Worm (Caenorhabditis elegans) whole organism, L4 larva: ENCODE measurements around the gene Y51B9A.9.

Experiments used
- F44E2.7 ChIP-seq: fragments of 200-800 bp; sonication (Bioruptor generic); IDR thresholded peaks from 2 replicates; pipeline ENCODE4 v2.1.2; 2022; ENCODE audit warnings: missing genetic modification characterization, missing compliant biosample characterization
- F49E8.2 ChIP-seq: sonication (generic microtip); optimal IDR thresholded peaks from 2 replicates; lab custom pipeline; 2016; ENCODE audit warnings: missing compliant biosample characterization, mild to moderate bottlenecking, missing genetic modification characterization, borderline replicate concordance
- R02D3.7 ChIP-seq: fragments of 150-350 bp; sonication (generic microtip); optimal IDR thresholded peaks from 3 replicates; lab custom pipeline; 2014; ENCODE audit warnings: missing biosample characterization, missing genetic modification characterization
- T20F7.1 ChIP-seq: fragments of 200-800 bp; sonication (Bioruptor generic); optimal IDR thresholded peaks from 2 replicates; lab custom pipeline; 2018; ENCODE audit warnings: mild to moderate bottlenecking, missing genetic modification characterization, missing compliant biosample characterization
- Y105C5A.15 ChIP-seq: fragments of 200-800 bp; sonication (Bioruptor generic); IDR thresholded peaks from 2 replicates; pipeline ENCODE4 v1.3.6; 2022; ENCODE audit warnings: missing genetic modification characterization, missing compliant biosample characterization
- Y5F2A.4 ChIP-seq: fragments of 200-800 bp; sonication (Bioruptor generic); optimal IDR thresholded peaks from 2 replicates; lab custom pipeline; 2018; ENCODE audit warnings: mild to moderate bottlenecking, missing genetic modification characterization, missing compliant biosample characterization
- ZK546.5 ChIP-seq, 2 experiments: sonication (generic microtip); optimal IDR thresholded peaks; 2 replicates each; lab custom pipeline; 2017; ENCODE audit warnings: missing biosample characterization in 2 of 2, missing genetic modification characterization in 2 of 2
- aly-2 ChIP-seq: sonication (generic microtip); optimal IDR thresholded peaks from 2 replicates; lab custom pipeline; 2018; ENCODE audit warnings: missing biosample characterization, missing genetic modification characterization
- attf-4 ChIP-seq: sonication (generic microtip); optimal IDR thresholded peaks from 3 replicates; lab custom pipeline; 2017; ENCODE audit warnings: missing biosample characterization, missing genetic modification characterization
- ceh-20 ChIP-seq: fragments of 200-800 bp; sonication (Bioruptor generic); IDR thresholded peaks from 2 replicates; pipeline ENCODE4 v1.3.6; 2022; ENCODE audit warnings: missing genetic modification reagents, missing genetic modification characterization, missing compliant biosample characterization
- ceh-32 ChIP-seq: sonication (generic microtip); optimal IDR thresholded peaks from 2 replicates; lab custom pipeline; 2016; ENCODE audit warnings: mild to moderate bottlenecking, missing genetic modification characterization, missing compliant biosample characterization; ENCODE audit not compliant: poor library complexity
- ceh-44 ChIP-seq: fragments of 200-800 bp; sonication (Bioruptor generic); IDR thresholded peaks from 2 replicates; pipeline ENCODE4 v1.3.6; 2022; ENCODE audit warnings: missing genetic modification reagents, missing genetic modification characterization, missing compliant biosample characterization
- ceh-62 ChIP-seq: sonication (generic microtip); optimal IDR thresholded peaks from 2 replicates; lab custom pipeline; 2017; ENCODE audit warnings: missing biosample characterization, missing genetic modification characterization
- daf-19 ChIP-seq: fragments of 200-800 bp; sonication (Bioruptor generic); conservative IDR thresholded peaks from 2 replicates; pipeline ENCODE4 v1.3.6; 2022; ENCODE audit warnings: missing genetic modification characterization, missing compliant biosample characterization
- dmd-6 ChIP-seq: fragments of 200-800 bp; sonication (Bioruptor generic); IDR thresholded peaks from 2 replicates; pipeline ENCODE4 v1.3.6; 2022; ENCODE audit warnings: missing genetic modification reagents, missing genetic modification characterization, missing compliant biosample characterization
- dmd-8 ChIP-seq: fragments of 200-800 bp; sonication (Bioruptor generic); IDR thresholded peaks from 2 replicates; pipeline ENCODE4 v1.3.6; 2022; ENCODE audit warnings: missing genetic modification characterization, missing compliant biosample characterization
- dve-1 ChIP-seq: sonication (generic microtip); optimal IDR thresholded peaks from 2 replicates; lab custom pipeline; 2017; ENCODE audit warnings: antibody characterized with exemption, mild to moderate bottlenecking, missing genetic modification characterization, missing compliant biosample characterization; ENCODE audit not compliant: insufficient read depth
- fkh-10 ChIP-seq: fragments of 150-350 bp; optimal IDR thresholded peaks from 2 replicates; lab custom pipeline; 2014; ENCODE audit warnings: missing biosample characterization, missing genetic modification reagents, missing genetic modification characterization
- hif-1 ChIP-seq, 2 experiments: sonication (generic microtip); optimal IDR thresholded peaks; 2 replicates each; lab custom pipeline; 2016 to 2017; ENCODE audit warnings: missing compliant biosample characterization in 2 of 2, missing genetic modification characterization in 2 of 2, missing genetic modification reagents in 2 of 2, missing genotype in 2 of 2, mild to moderate bottlenecking in 1 of 2
- hlh-11 ChIP-seq: fragments of 200-800 bp; sonication (Bioruptor generic); optimal IDR thresholded peaks from 2 replicates; lab custom pipeline; 2018; ENCODE audit warnings: mild to moderate bottlenecking, missing genetic modification characterization, missing compliant biosample characterization
- hlh-30 ChIP-seq: sonication (generic microtip); optimal IDR thresholded peaks from 2 replicates; lab custom pipeline; 2017; ENCODE audit warnings: antibody characterized with exemption, mild to moderate bottlenecking, missing genetic modification characterization, missing compliant biosample characterization; ENCODE audit not compliant: insufficient read depth
- jun-1 ChIP-seq: fragments of 150-350 bp; optimal IDR thresholded peaks from 2 replicates; lab custom pipeline; 2014; ENCODE audit warnings: missing biosample characterization, missing genetic modification reagents, missing genetic modification characterization
- madf-5 ChIP-seq, 2 experiments: fragments of 200-800 bp; sonication (Bioruptor generic); IDR thresholded peaks; 2 replicates each; pipeline ENCODE4 v1.3.6; 2022; ENCODE audit warnings: missing compliant biosample characterization in 2 of 2, missing genetic modification characterization in 2 of 2
- madf-9 ChIP-seq: fragments of 200-800 bp; sonication (Bioruptor generic); conservative IDR thresholded peaks from 2 replicates; pipeline ENCODE4 v1.3.6; 2022; ENCODE audit warnings: missing genetic modification reagents, missing genetic modification characterization, missing compliant biosample characterization
- mdl-1 ChIP-seq, 2 experiments: fragments of 150-350 bp in 1 of 2; sonication (generic microtip) in 1 of 2; optimal IDR thresholded peaks; 2 replicates each; lab custom pipeline; 2014 to 2017; ENCODE audit warnings: missing biosample characterization in 2 of 2, missing genetic modification characterization in 2 of 2
- nhr-10 ChIP-seq: fragments of 150-350 bp; optimal IDR thresholded peaks from 2 replicates; lab custom pipeline; 2014; ENCODE audit warnings: missing biosample characterization, missing genetic modification characterization
- nhr-111 ChIP-seq: fragments of 200-800 bp; sonication (Bioruptor generic); optimal IDR thresholded peaks from 2 replicates; lab custom pipeline; 2018; ENCODE audit warnings: mild to moderate bottlenecking, missing genetic modification characterization, missing compliant biosample characterization
- nhr-28 ChIP-seq: fragments of 150-350 bp; optimal IDR thresholded peaks from 2 replicates; lab custom pipeline; 2014; ENCODE audit warnings: missing biosample characterization, missing genetic modification characterization
- nhr-42 ChIP-seq: fragments of 200-800 bp; sonication (Bioruptor generic); IDR thresholded peaks from 2 replicates; pipeline ENCODE4 v1.3.6; 2022; ENCODE audit warnings: missing genetic modification characterization, missing compliant biosample characterization
- nhr-76 ChIP-seq: fragments of 150-350 bp; optimal IDR thresholded peaks from 2 replicates; lab custom pipeline; 2014; ENCODE audit warnings: missing biosample characterization, missing genetic modification characterization
- nhr-77 ChIP-seq: fragments of 150-350 bp; optimal IDR thresholded peaks from 2 replicates; lab custom pipeline; 2014; ENCODE audit warnings: missing biosample characterization, missing genetic modification characterization
- pha-4 ChIP-seq, 2 experiments: fragments of 150-350 bp in 1 of 2; fragments of 200-800 bp in 1 of 2; sonication (Bioruptor generic) in 1 of 2; IDR thresholded peaks in 1 of 2; optimal IDR thresholded peaks in 1 of 2; 2 replicates each; pipeline versions ENCODE4 v1.3.6 to Lab custom; 2014 to 2022; ENCODE audit warnings: missing genetic modification characterization in 2 of 2, missing genetic modification reagents in 2 of 2, missing biosample characterization in 1 of 2, missing compliant biosample characterization in 1 of 2
- pqm-1 ChIP-seq: sonication (generic microtip); optimal IDR thresholded peaks from 2 replicates; lab custom pipeline; 2017; ENCODE audit warnings: missing biosample characterization, missing genetic modification characterization
- sdz-12 ChIP-seq: fragments of 200-800 bp; sonication (Bioruptor generic); optimal IDR thresholded peaks from 2 replicates; lab custom pipeline; 2018; ENCODE audit warnings: mild to moderate bottlenecking, missing genetic modification characterization, missing compliant biosample characterization
- tag-97 ChIP-seq: fragments of 200-800 bp; sonication (Bioruptor generic); IDR thresholded peaks from 2 replicates; pipeline ENCODE4 v1.3.6; 2022; ENCODE audit warnings: missing genetic modification characterization, missing compliant biosample characterization
- tra-1 ChIP-seq: fragments of 200-800 bp; sonication (Bioruptor generic); IDR thresholded peaks from 2 replicates; pipeline ENCODE4 v1.3.6; 2022; ENCODE audit warnings: missing genetic modification reagents, missing genetic modification characterization, missing compliant biosample characterization
- unc-62 ChIP-seq, 3 experiments: fragments of 150-350 bp in 1 of 3; sonication (generic microtip); optimal IDR thresholded peaks in 2 of 3; peaks in 1 of 3; 1 replicate in 1 of 3; 2 replicates in 2 of 3; lab custom pipeline; 2014 to 2017; ENCODE audit warnings: missing biosample characterization in 3 of 3, missing genetic modification characterization in 3 of 3, missing genetic modification reagents in 3 of 3, missing genotype in 1 of 3
- zip-2 ChIP-seq: fragments of 150-350 bp; optimal IDR thresholded peaks from 2 replicates; lab custom pipeline; 2014; ENCODE audit warnings: missing biosample characterization, missing genetic modification characterization

The Y51B9A.9 gene

ce11 chrII:9416381-9417276, 19.2 kb upstream of the Y51B9A.9 start, which contains the start of the genes gss-1 and chch-3 (continued):
- peak; percentile 69 for TF ChIP-seq dve-1 (tag; lab: Kevin White, UChicago)
- TF ChIP-seq hif-1 (tag; optimal IDR thresholded peaks at IDR 0.05; lab: Kevin White, UChicago), result peak in 1 of 2 experiments; percentile 48
- peak; percentile 71 for TF ChIP-seq T20F7.1 (GFP tag; lab: Kevin White, UChicago)

- TF ChIP-seq pha-4 (GFP tag; IDR thresholded peaks at IDR 0.05; lab: Robert Waterston, UW), result no peak
- no peak for TF ChIP-seq pha-4 (tag; optimal IDR thresholded peaks at IDR 0.05; lab: Kevin White, UChicago)
- no peak for TF ChIP-seq ceh-20 (GFP tag; lab: Robert Waterston, UW)
- no peak for TF ChIP-seq ZK546.5 (tag; optimal IDR thresholded peaks at IDR 0.05; lab: Kevin White, UChicago)
- peak; percentile 23 for TF ChIP-seq hlh-11
- no peak for TF ChIP-seq ceh-44 (GFP tag; lab: Robert Waterston, UW)
- TF ChIP-seq madf-5 (GFP tag; IDR thresholded peaks at IDR 0.05; lab: Robert Waterston, UW), result no peak
- TF ChIP-seq attf-4 (tag; lab: Kevin White, UChicago), result no peak
- no peak for TF ChIP-seq hlh-30 (tag; lab: Kevin White, UChicago)
- peak in 1 of 2 experiments; percentile 58 for TF ChIP-seq unc-62 (GFP tag; optimal IDR thresholded peaks at IDR 0.05 in 1 of 2; lab: Kevin White, UChicago)
- no peak for TF ChIP-seq unc-62 (tag; optimal IDR thresholded peaks at IDR 0.05; lab: Kevin White, UChicago)
- no peak for TF ChIP-seq nhr-77 (tag; lab: Kevin White, UChicago)
- TF ChIP-seq F44E2.7 (GFP tag; lab: Robert Waterston, UW), result no peak
- TF ChIP-seq tag-97 (GFP tag; lab: Robert Waterston, UW), result no peak
- no peak for TF ChIP-seq daf-19 (GFP tag; lab: Robert Waterston, UW)
- peak; percentile 29; the same call in 1 of the 2 replicates for TF ChIP-seq dmd-6 (GFP tag; lab: Robert Waterston, UW)
- TF ChIP-seq aly-2 (tag; lab: Kevin White, UChicago), result no peak
- TF ChIP-seq nhr-28, result peak; percentile 27
- no peak for TF ChIP-seq nhr-10 (tag; lab: Kevin White, UChicago)
- TF ChIP-seq dve-1 (tag; lab: Kevin White, UChicago), result no peak
- no peak for TF ChIP-seq ceh-32 (tag; lab: Kevin White, UChicago)
- TF ChIP-seq dmd-8, result no peak
- TF ChIP-seq nhr-111 (GFP tag; lab: Kevin White, UChicago), result no peak
- TF ChIP-seq zip-2, result no peak
- TF ChIP-seq R02D3.7 (tag; lab: Kevin White, UChicago), result no peak
- TF ChIP-seq mdl-1 (tag; optimal IDR thresholded peaks at IDR 0.05; lab: Kevin White, UChicago), result no peak
- TF ChIP-seq F49E8.2, result no peak
- no peak for TF ChIP-seq nhr-42
- TF ChIP-seq madf-9 (GFP tag; lab: Robert Waterston, UW), result no peak
- TF ChIP-seq ceh-62 (tag; lab: Kevin White, UChicago), result no peak
- TF ChIP-seq sdz-12 (GFP tag; lab: Kevin White, UChicago), result no peak
- no peak for TF ChIP-seq tra-1 (GFP tag; lab: Robert Waterston, UW)
- no peak for TF ChIP-seq jun-1 (tag; lab: Kevin White, UChicago)
- TF ChIP-seq pqm-1, result peak; percentile 75
Observed at ce11 chrII:9412086-9412608, 14.8 kb upstream of the Y51B9A.9 start, which contains the start of gene arrd-3. TSS of gene arrd-3 (plus strand) at chrII:9412558.

ce11 chrII:9411497-9411896, 14.1 kb upstream of the Y51B9A.9 start, which contains the start of gene M176.9:
TSS of gene M176.9 (minus strand) at chrII:9411597.
- no peak for TF ChIP-seq fkh-10 (GFP tag; lab: Kevin White, UChicago)
- no peak for TF ChIP-seq ceh-32 (tag; lab: Kevin White, UChicago)
- TF ChIP-seq ZK546.5 (tag; optimal IDR thresholded peaks at IDR 0.05; lab: Kevin White, UChicago), result no peak
- TF ChIP-seq dmd-8, result no peak
- TF ChIP-seq Y5F2A.4 (GFP tag; lab: Kevin White, UChicago), result no peak
- TF ChIP-seq nhr-76 (tag; lab: Kevin White, UChicago), result no peak
- TF ChIP-seq Y105C5A.15 (GFP tag; lab: Robert Waterston, UW), result no peak
